Worm (Caenorhabditis elegans) whole organism, L1 larva: Measurements from ENCODE around the gene lips-9.

Experiments used
- Y116A8C.19 ChIP-seq: sonication (generic microtip); optimal IDR thresholded peaks from 2 replicates; lab custom pipeline; 2016; ENCODE audit warnings: missing compliant biosample characterization, missing genetic modification characterization, borderline replicate concordance
- aha-1 ChIP-seq: fragments of 150-350 bp; optimal IDR thresholded peaks from 2 replicates; lab custom pipeline; 2014; ENCODE audit warnings: missing biosample characterization, missing genetic modification characterization
- ceh-63 ChIP-seq: fragments of 200-800 bp; sonication (Bioruptor generic); optimal IDR thresholded peaks from 2 replicates; lab custom pipeline; 2018; ENCODE audit warnings: mild to moderate bottlenecking, missing genetic modification characterization, missing compliant biosample characterization
- ceh-8 ChIP-seq: fragments of 200-800 bp; sonication (Bioruptor generic); optimal IDR thresholded peaks from 2 replicates; lab custom pipeline; 2018; ENCODE audit warnings: mild to moderate bottlenecking, missing genetic modification characterization, moderate library complexity, missing compliant biosample characterization
- ceh-88 ChIP-seq: fragments of 200-800 bp; sonication (Bioruptor generic); IDR thresholded peaks from 2 replicates; pipeline ENCODE4 v1.3.6; 2022; ENCODE audit warnings: missing genetic modification characterization, missing compliant biosample characterization
- ces-1 ChIP-seq: fragments of 150-350 bp; optimal IDR thresholded peaks from 2 replicates; lab custom pipeline; 2014; ENCODE audit warnings: missing biosample characterization, missing genetic modification reagents, missing genetic modification characterization
- dpl-1 ChIP-seq, 3 experiments: fragments of 150-350 bp in 2 of 3; sonication (generic microtip) in 1 of 3; optimal IDR thresholded peaks; 2 replicates each; lab custom pipeline; 2014 to 2017; ENCODE audit warnings: missing biosample characterization in 3 of 3, missing genetic modification characterization in 3 of 3, missing genetic modification reagents in 3 of 3
- efl-3 ChIP-seq: fragments of 200-800 bp; sonication (Bioruptor generic); optimal IDR thresholded peaks from 2 replicates; lab custom pipeline; 2018; ENCODE audit warnings: mild to moderate bottlenecking, missing genetic modification characterization, missing compliant biosample characterization
- egl-13 ChIP-seq: sonication (generic microtip); optimal IDR thresholded peaks from 2 replicates; lab custom pipeline; 2016; ENCODE audit warnings: missing genotype, missing genetic modification reagents, missing genetic modification characterization, missing compliant biosample characterization
- egl-27 ChIP-seq, 2 experiments: fragments of 150-350 bp in 1 of 2; sonication (generic microtip); optimal IDR thresholded peaks; 3 replicates each; lab custom pipeline; 2017 to 2018; ENCODE audit warnings: missing biosample characterization in 2 of 2, missing genetic modification characterization in 2 of 2, missing genetic modification reagents in 2 of 2
- elt-2 ChIP-seq: sonication (generic microtip); optimal IDR thresholded peaks from 2 replicates; lab custom pipeline; 2016; ENCODE audit warnings: missing genetic modification characterization, mild to moderate bottlenecking, inconsistent platforms, missing compliant biosample characterization, missing genetic modification reagents
- elt-3 ChIP-seq, 6 experiments: fragments of 150-350 bp in 1 of 6; sonication (generic microtip); optimal IDR thresholded peaks; 2 replicates each; lab custom pipeline; 2017 to 2018; ENCODE audit warnings: missing biosample characterization in 6 of 6, missing genetic modification characterization in 6 of 6, inconsistent platforms in 1 of 6
- ets-5 ChIP-seq: fragments of 200-800 bp; sonication (Bioruptor generic); IDR thresholded peaks from 2 replicates; pipeline ENCODE4 v1.3.6; 2022; ENCODE audit warnings: missing genetic modification characterization, missing compliant biosample characterization
- fkh-4 ChIP-seq: sonication (generic microtip); optimal IDR thresholded peaks from 2 replicates; lab custom pipeline; 2016; ENCODE audit warnings: missing compliant biosample characterization, missing genetic modification characterization, borderline replicate concordance
- fos-1 ChIP-seq: fragments of 150-350 bp; optimal IDR thresholded peaks from 2 replicates; lab custom pipeline; 2014; ENCODE audit warnings: missing biosample characterization, missing genetic modification characterization
- grh-1 ChIP-seq: fragments of 200-800 bp; sonication (Bioruptor generic); IDR thresholded peaks from 2 replicates; pipeline ENCODE4 v1.3.6; 2022; ENCODE audit warnings: missing genetic modification reagents, missing genetic modification characterization, missing compliant biosample characterization
- hlh-17 ChIP-seq: fragments of 200-800 bp; sonication (Bioruptor generic); optimal IDR thresholded peaks from 2 replicates; lab custom pipeline; 2018; ENCODE audit warnings: missing genetic modification characterization, mild to moderate bottlenecking, missing compliant biosample characterization, moderate library complexity, borderline replicate concordance
- hlh-4 ChIP-seq: sonication (generic microtip); optimal IDR thresholded peaks from 2 replicates; lab custom pipeline; 2016; ENCODE audit warnings: mild to moderate bottlenecking, missing genetic modification characterization, missing compliant biosample characterization
- irx-1 ChIP-seq: sonication (generic microtip); optimal IDR thresholded peaks from 2 replicates; lab custom pipeline; 2016; ENCODE audit warnings: missing genetic modification characterization, missing compliant biosample characterization
- isw-1 ChIP-seq: fragments of 200-800 bp; sonication (Bioruptor generic); IDR thresholded peaks from 2 replicates; pipeline ENCODE4 v1.3.6; 2022; ENCODE audit warnings: missing genetic modification characterization, missing compliant biosample characterization
- jun-1 ChIP-seq: fragments of 150-350 bp; optimal IDR thresholded peaks from 2 replicates; lab custom pipeline; 2014; ENCODE audit warnings: missing biosample characterization, missing genetic modification reagents, missing genetic modification characterization
- lin-13 ChIP-seq: fragments of 150-350 bp; optimal IDR thresholded peaks from 2 replicates; lab custom pipeline; 2014; ENCODE audit warnings: missing biosample characterization, missing genetic modification reagents, missing genetic modification characterization
- lin-15B ChIP-seq: fragments of 150-350 bp; sonication (generic microtip); optimal IDR thresholded peaks from 3 replicates; lab custom pipeline; 2014; ENCODE audit warnings: missing biosample characterization, missing genetic modification characterization
- lsy-2 ChIP-seq, 2 experiments: fragments of 150-350 bp; optimal IDR thresholded peaks; 2 replicates each; lab custom pipeline; 2014; ENCODE audit warnings: missing biosample characterization in 2 of 2, missing genetic modification characterization in 2 of 2
- mab-9 ChIP-seq: fragments of 200-800 bp; sonication (Bioruptor generic); IDR thresholded peaks from 2 replicates; pipeline ENCODE4 v1.3.6; 2022; ENCODE audit warnings: missing genetic modification reagents, missing genetic modification characterization, missing compliant biosample characterization
- mef-2 ChIP-seq: fragments of 150-350 bp; optimal IDR thresholded peaks from 2 replicates; lab custom pipeline; 2014; ENCODE audit warnings: missing biosample characterization, missing genetic modification characterization
- nhr-11 ChIP-seq: fragments of 150-350 bp; optimal IDR thresholded peaks from 2 replicates; lab custom pipeline; 2014; ENCODE audit warnings: missing biosample characterization, missing genetic modification characterization
- nhr-12 ChIP-seq: sonication (generic microtip); optimal IDR thresholded peaks from 2 replicates; lab custom pipeline; 2017; ENCODE audit warnings: missing biosample characterization, missing genetic modification characterization
- nhr-20 ChIP-seq: sonication (generic microtip); optimal IDR thresholded peaks from 2 replicates; lab custom pipeline; 2016; ENCODE audit warnings: mild to moderate bottlenecking, missing genetic modification characterization, missing compliant biosample characterization
- nhr-237 ChIP-seq: fragments of 150-350 bp; optimal IDR thresholded peaks from 2 replicates; lab custom pipeline; 2014; ENCODE audit warnings: missing biosample characterization, missing genetic modification characterization
- nhr-28 ChIP-seq: fragments of 150-350 bp; optimal IDR thresholded peaks from 2 replicates; lab custom pipeline; 2014; ENCODE audit warnings: missing biosample characterization, missing genetic modification characterization
- nhr-47 ChIP-seq: sonication (generic microtip); optimal IDR thresholded peaks from 2 replicates; lab custom pipeline; 2016; ENCODE audit warnings: mild to moderate bottlenecking, missing genetic modification characterization, moderate library complexity, missing compliant biosample characterization
- nhr-71 ChIP-seq: sonication (generic microtip); optimal IDR thresholded peaks from 2 replicates; lab custom pipeline; 2016; ENCODE audit warnings: mild to moderate bottlenecking, missing genetic modification characterization, moderate library complexity, missing compliant biosample characterization
- nhr-76 ChIP-seq: sonication (generic microtip); optimal IDR thresholded peaks from 2 replicates; lab custom pipeline; 2017; ENCODE audit warnings: missing biosample characterization, missing genetic modification characterization
- nhr-90 ChIP-seq: sonication (generic microtip); optimal IDR thresholded peaks from 2 replicates; lab custom pipeline; 2016; ENCODE audit warnings: mild to moderate bottlenecking, missing genetic modification characterization, missing compliant biosample characterization; ENCODE audit not compliant: poor library complexity
- pag-3 ChIP-seq: sonication (generic microtip); optimal IDR thresholded peaks from 2 replicates; lab custom pipeline; 2017; ENCODE audit warnings: missing genetic modification characterization, mild to moderate bottlenecking, missing compliant biosample characterization, antibody characterized with exemption, borderline replicate concordance; ENCODE audit not compliant: insufficient read depth
- pax-3 ChIP-seq: fragments of 200-800 bp; sonication (Bioruptor generic); optimal IDR thresholded peaks from 2 replicates; lab custom pipeline; 2018; ENCODE audit warnings: mild to moderate bottlenecking, missing genetic modification characterization, moderate library complexity, missing compliant biosample characterization
- pqm-1 ChIP-seq: sonication (generic microtip); optimal IDR thresholded peaks from 3 replicates; lab custom pipeline; 2017; ENCODE audit warnings: missing biosample characterization, missing genetic modification characterization
- rnt-1 ChIP-seq: sonication (generic microtip); optimal IDR thresholded peaks from 2 replicates; lab custom pipeline; 2016; ENCODE audit warnings: mild to moderate bottlenecking, missing genetic modification characterization, moderate library complexity, missing compliant biosample characterization
- snpc-4 ChIP-seq: fragments of 150-350 bp; optimal IDR thresholded peaks from 2 replicates; lab custom pipeline; 2014; ENCODE audit warnings: missing biosample characterization, missing genetic modification characterization
- sox-4 ChIP-seq: sonication (generic microtip); optimal IDR thresholded peaks from 2 replicates; lab custom pipeline; 2016; ENCODE audit warnings: missing genetic modification characterization, missing compliant biosample characterization
- sup-37 ChIP-seq: fragments of 200-800 bp; sonication (Bioruptor generic); optimal IDR thresholded peaks from 2 replicates; lab custom pipeline; 2018; ENCODE audit warnings: mild to moderate bottlenecking, missing genetic modification characterization, missing compliant biosample characterization
- tbx-2 ChIP-seq: sonication (generic microtip); optimal IDR thresholded peaks from 2 replicates; lab custom pipeline; 2016; ENCODE audit warnings: missing genetic modification characterization, missing compliant biosample characterization
- tlp-1 ChIP-seq: fragments of 150-350 bp; optimal IDR thresholded peaks from 2 replicates; lab custom pipeline; 2014; ENCODE audit warnings: missing biosample characterization, missing genetic modification characterization
- unc-30 ChIP-seq: sonication (generic microtip); optimal IDR thresholded peaks from 2 replicates; lab custom pipeline; 2017; ENCODE audit warnings: missing biosample characterization, missing genetic modification characterization
- unc-62 ChIP-seq: fragments of 150-350 bp; optimal IDR thresholded peaks from 2 replicates; lab custom pipeline; 2014; ENCODE audit warnings: missing biosample characterization, missing genetic modification reagents, missing genetic modification characterization
- unc-86 ChIP-seq: sonication (generic microtip); optimal IDR thresholded peaks from 2 replicates; lab custom pipeline; 2016; ENCODE audit warnings: missing genetic modification characterization, missing compliant biosample characterization
- unc-98 ChIP-seq: fragments of 200-800 bp; sonication (Bioruptor generic); IDR thresholded peaks from 2 replicates; pipeline ENCODE4 v1.3.6; 2022; ENCODE audit warnings: missing genetic modification characterization, missing compliant biosample characterization
- xbp-1 ChIP-seq: sonication (generic microtip); optimal IDR thresholded peaks from 2 replicates; lab custom pipeline; 2016; ENCODE audit warnings: missing genetic modification characterization, missing compliant biosample characterization
- zip-4 ChIP-seq: fragments of 200-800 bp; sonication (Bioruptor generic); optimal IDR thresholded peaks from 2 replicates; lab custom pipeline; 2018; ENCODE audit warnings: mild to moderate bottlenecking, missing genetic modification characterization, moderate library complexity, missing compliant biosample characterization
- ztf-4 ChIP-seq: fragments of 150-350 bp; optimal IDR thresholded peaks from 2 replicates; lab custom pipeline; 2014; ENCODE audit warnings: missing biosample characterization, missing genetic modification characterization

The lips-9 gene

ce11 chrII:12953297-12953696, 18.1 kb upstream of the lips-9 start (continued):
- TF ChIP-seq rnt-1 (peak; percentile 81), xbp-1 (tag; lab: Kevin White, UChicago) (peak; percentile 80), lin-15B (no peak), mab-9 (GFP tag; lab: Robert Waterston, UW) (no peak), hlh-17 (GFP tag; lab: Kevin White, UChicago) (no peak), snpc-4 (tag; lab: Kevin White, UChicago) (peak; percentile 78), fkh-4 (tag; lab: Kevin White, UChicago) (no peak), irx-1 (tag; lab: Kevin White, UChicago) (no peak), tbx-2 (tag; lab: Kevin White, UChicago) (no peak), pqm-1 (tag; lab: Kevin White, UChicago) (no peak), lsy-2 (tag; optimal IDR thresholded peaks at IDR 0.05; lab: Kevin White, UChicago) (peak; percentile 24 to 60), isw-1 (GFP tag; lab: Robert Waterston, UW) (no peak), nhr-90 (no peak), tlp-1 (tag; lab: Kevin White, UChicago) (no peak), lin-13 (GFP tag; lab: Kevin White, UChicago) (no peak), nhr-47 (peak; percentile 46), nhr-71 (tag; lab: Kevin White, UChicago) (peak; percentile 60), ceh-63 (GFP tag; lab: Kevin White, UChicago) (no peak), unc-98 (no peak), unc-86 (tag; lab: Kevin White, UChicago) (no peak), zip-4 (GFP tag; lab: Kevin White, UChicago) (no peak), nhr-28 (tag; lab: Kevin White, UChicago) (no peak), efl-3 (GFP tag; lab: Kevin White, UChicago) (no peak), dpl-1 (GFP tag; optimal IDR thresholded peaks at IDR 0.05; lab: Kevin White, UChicago) (peak; percentile 23 to 28 (median 27)), pax-3 (tag; lab: Kevin White, UChicago) (no peak), unc-62 (GFP tag; lab: Kevin White, UChicago) (no peak), ztf-4 (tag; lab: Kevin White, UChicago) (no peak), jun-1 (tag; lab: Kevin White, UChicago) (no peak), elt-3 (tag; optimal IDR thresholded peaks at IDR 0.05; lab: Kevin White, UChicago) (peak in 1 of 6 experiments; percentile 25), ceh-8 (no peak), nhr-76 (tag; lab: Kevin White, UChicago) (no peak), nhr-237 (tag; lab: Kevin White, UChicago) (no peak), mef-2 (no peak), fos-1 (no peak), egl-27 (tag; optimal IDR thresholded peaks at IDR 0.05; lab: Kevin White, UChicago) (no peak), nhr-11 (tag; lab: Kevin White, UChicago) (no peak), hlh-4 (no peak), ces-1 (no peak), sup-37 (GFP tag; lab: Kevin White, UChicago) (no peak), Y116A8C.19 (tag; lab: Kevin White, UChicago) (no peak), ets-5 (GFP tag; lab: Robert Waterston, UW) (no peak), grh-1 (no peak), pag-3 (tag; lab: Kevin White, UChicago) (no peak), nhr-12 (no peak), unc-30 (tag; lab: Kevin White, UChicago) (no peak), aha-1 (tag; lab: Kevin White, UChicago) (no peak), nhr-20 (peak; percentile 16), ceh-88 (GFP tag; lab: Robert Waterston, UW) (no peak), sox-4 (tag; lab: Kevin White, UChicago) (no peak), egl-13 (tag; lab: Kevin White, UChicago) (no peak), elt-2 (no peak)
